Comparison of ENCODE assay signal across 2 fruit fly cellular contexts in the genomic region with DNA sequence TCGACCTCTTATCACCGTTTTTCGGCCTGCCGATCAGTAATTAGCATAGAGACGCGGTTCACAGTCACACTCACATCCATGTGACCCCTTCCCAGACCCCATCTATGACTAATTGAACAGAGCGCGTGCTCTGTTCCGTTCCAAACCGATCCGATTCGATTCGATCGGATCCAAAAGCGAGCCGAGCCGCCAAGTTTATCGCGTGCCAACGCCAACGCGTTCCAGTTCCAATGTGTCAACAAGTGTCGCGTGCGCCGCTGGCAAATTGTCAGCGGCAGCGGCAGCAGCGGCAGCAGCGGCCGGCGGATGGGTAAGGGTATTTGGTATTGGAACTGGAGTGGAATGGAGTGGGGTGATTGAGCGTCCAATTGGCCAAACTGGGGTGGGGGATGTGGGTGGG.
A peak's percentile ranks its signal among the peaks of the same experiment; 100 is the strongest.
TF ChIP-seq lines count a peak whose summit lies in the region.

No protein-coding gene starts in this region.

- TF ChIP-seq CTCF in whole organism, embryonic (GFP tag; optimal IDR thresholded peaks at IDR 0.05; lab: Kevin White, UChicago) = no peak

TF ChIP-seq in whole organism, embryonic, 481 proteins besides CTCF, POLR2A, EP300 and RAD21:
- TF ChIP-seq Deaf1 (tag; optimal IDR thresholded peaks at IDR 0.05; lab: Kevin White, UChicago) (peak; percentile 42), Mad (GFP tag; optimal IDR thresholded peaks at IDR 0.05; lab: Kevin White, UChicago) (no peak), pfk (GFP tag; optimal IDR thresholded peaks at IDR 0.05; lab: Kevin White, UChicago) (peak; percentile 79), CrebB (tag; optimal IDR thresholded peaks at IDR 0.05; lab: Kevin White, UChicago) (no peak), CG8765 (GFP tag; IDR thresholded peaks at IDR 0.05; lab: Robert Waterston, UW) (no peak), mam (GFP tag; optimal IDR thresholded peaks at IDR 0.05; lab: Kevin White, UChicago) (no peak), cwo (GFP tag; optimal IDR thresholded peaks at IDR 0.05; lab: Kevin White, UChicago) (peak; percentile 80), twi (tag; optimal IDR thresholded peaks at IDR 0.05; lab: Kevin White, UChicago) (no peak), lab (GFP tag; optimal IDR thresholded peaks at IDR 0.05; lab: Kevin White, UChicago) (peak; percentile 6), Hey (tag; optimal IDR thresholded peaks at IDR 0.05; lab: Kevin White, UChicago) (no peak), sug (tag; optimal IDR thresholded peaks at IDR 0.05; lab: Kevin White, UChicago) (no peak), Taf1 (GFP tag; IDR thresholded peaks at IDR 0.05; lab: Robert Waterston, UW) (no peak), Trl (optimal IDR thresholded peaks at IDR 0.05; lab: Kevin White, UChicago) (no peak), Trl (GFP tag; optimal IDR thresholded peaks at IDR 0.05; lab: Kevin White, UChicago) (no peak), Hr78 (GFP tag; optimal IDR thresholded peaks at IDR 0.05; lab: Kevin White, UChicago) (peak in 1 of 2 experiments; percentile 27), CG6689 (GFP tag; IDR thresholded peaks at IDR 0.05; lab: Robert Waterston, UW) (no peak)

TF ChIP-seq in whole organism, prepupa, 60 proteins besides CTCF, POLR2A, EP300 and RAD21:
- TF ChIP-seq dac (GFP tag; optimal IDR thresholded peaks at IDR 0.05; lab: Kevin White, UChicago) (no peak), ss (GFP tag; optimal IDR thresholded peaks at IDR 0.05; lab: Kevin White, UChicago) (peak in 1 of 2 experiments; percentile 17), CG8119 (GFP tag; IDR thresholded peaks at IDR 0.05; lab: Robert Waterston, UW) (no peak), svp (GFP tag; lab: Kevin White, UChicago) (peak; percentile 64), CG31627 (GFP tag; optimal IDR thresholded peaks at IDR 0.05; lab: Kevin White, UChicago) (no peak)
